Worm (Caenorhabditis elegans): Measurements from ENCODE around the gene melo-3.

DNA sequence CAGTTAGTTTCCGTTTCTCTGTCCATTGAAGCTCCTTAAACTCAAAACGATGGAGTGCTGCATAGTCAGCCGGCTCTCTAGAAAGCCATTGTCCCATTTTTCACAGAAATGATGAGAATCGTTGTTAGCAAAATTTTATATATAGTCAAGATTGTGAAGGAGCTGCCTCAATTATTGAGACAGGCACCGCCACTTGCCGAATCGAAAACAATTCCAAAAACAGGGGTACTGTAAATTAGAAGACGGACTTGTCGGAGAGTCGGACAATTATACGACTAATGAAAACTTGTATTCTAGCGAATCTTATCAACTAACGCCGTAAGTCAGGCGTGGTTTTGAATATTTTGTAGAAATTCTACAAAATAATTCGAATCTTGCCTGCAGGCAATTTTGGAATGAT lies 16.4 kb downstream of the melo-3 start, which contains the start of gene F14H8.2:
- no peak for TF ChIP-seq hmbx-1 (tag; optimal IDR thresholded peaks at IDR 0.05)
- no peak for TF ChIP-seq tra-4 (tag; optimal IDR thresholded peaks at IDR 0.05)
- no peak for TF ChIP-seq ceh-13 (GFP tag; optimal IDR thresholded peaks at IDR 0.05)
- no peak for TF ChIP-seq scrt-1 (GFP tag; IDR thresholded peaks at IDR 0.05)
- TF ChIP-seq ama-1 (optimal IDR thresholded peaks at IDR 0.05): no peak
- TF ChIP-seq flt-1 (GFP tag; IDR thresholded peaks at IDR 0.05): no peak
- TF ChIP-seq hnd-1 (tag; optimal IDR thresholded peaks at IDR 0.05): no peak
- no peak for TF ChIP-seq hmg-4 (GFP tag; optimal IDR thresholded peaks at IDR 0.05)
- no peak for TF ChIP-seq pes-1 (GFP tag; IDR thresholded peaks at IDR 0.05)
- TF ChIP-seq tbx-37 (GFP tag; conservative IDR thresholded peaks at IDR 0.05): no peak
- TF ChIP-seq tbx-11 (GFP tag; IDR thresholded peaks at IDR 0.05): no peak
- TF ChIP-seq ceh-36 (tag; optimal IDR thresholded peaks at IDR 0.05): no peak

Data from whole organism, early embryonic.